Worm (Caenorhabditis elegans): ENCODE data around the gene clec-125.

- TF ChIP-seq nhr-28 (tag; optimal IDR thresholded peaks at IDR 0.05), result no peak
- no peak for TF ChIP-seq unc-39 (tag; optimal IDR thresholded peaks at IDR 0.05)
- TF ChIP-seq elt-3 (tag; optimal IDR thresholded peaks at IDR 0.05), result no peak
- TF ChIP-seq sem-2 (GFP tag; optimal IDR thresholded peaks at IDR 0.05), result no peak
- no peak for TF ChIP-seq nhr-237 (tag; optimal IDR thresholded peaks at IDR 0.05)
- no peak for TF ChIP-seq blmp-1 (tag; optimal IDR thresholded peaks at IDR 0.05)
- no peak for TF ChIP-seq zip-8 (tag; optimal IDR thresholded peaks at IDR 0.05)
- TF ChIP-seq nhr-76 (tag; optimal IDR thresholded peaks at IDR 0.05), result no peak
- no peak for TF ChIP-seq snpc-4 (tag; optimal IDR thresholded peaks at IDR 0.05)
- no peak for TF ChIP-seq elt-1 (tag; optimal IDR thresholded peaks at IDR 0.05; ENCODE audit: borderline replicate concordance, insufficient read depth)
- TF ChIP-seq flh-1 (GFP tag; optimal IDR thresholded peaks at IDR 0.05), result no peak
- no peak for TF ChIP-seq tbx-8 (GFP tag; optimal IDR thresholded peaks at IDR 0.05)
- TF ChIP-seq ztf-11 (tag; optimal IDR thresholded peaks at IDR 0.05), result no peak
These were observed 38.9 kb downstream of the clec-125 start for ce11 chrII:3554673-3555072.

Data from whole organism, mixed stage, embryonic.